Worm (Caenorhabditis elegans) whole organism, L4/young adult: ENCODE results near the gene nca-2.

ENCODE experiments used
- W03F9.2 ChIP-seq: fragments of 150-350 bp; optimal IDR thresholded peaks from 2 replicates; lab custom pipeline; 2014; ENCODE audit warnings: missing biosample characterization, missing genetic modification characterization
- dao-5 ChIP-seq: sonication (generic microtip); optimal IDR thresholded peaks from 2 replicates; lab custom pipeline; 2016; ENCODE audit warnings: missing genotype, missing genetic modification characterization, moderate library complexity, missing compliant biosample characterization
- him-1 ChIP-seq: sonication (generic microtip); optimal IDR thresholded peaks from 2 replicates; lab custom pipeline; 2016; ENCODE audit warnings: missing genotype, missing genetic modification reagents, missing genetic modification characterization, missing compliant biosample characterization

- TF ChIP-seq him-1 (tag; lab: Kevin White, UChicago): no peak
- no peak for TF ChIP-seq dao-5 (tag; lab: Kevin White, UChicago)
- no peak for TF ChIP-seq W03F9.2 (tag; lab: Kevin White, UChicago)
Measured at ce11 chrIII:4967236-4967635, 1.9 kb downstream of the nca-2 start.
